Fruit fly (Drosophila melanogaster) whole organism, embryonic: Measurements from ENCODE around the gene RpL34b.
A peak's percentile ranks its signal among the peaks of the same experiment; 100 is the strongest.

ENCODE experiments used
- ATbp ChIP-seq: fragments of 200-800 bp; sonication (Bioruptor generic); optimal IDR thresholded peaks from 2 replicates; lab custom pipeline; 2017; ENCODE audit warnings: missing biosample characterization, mild to moderate bottlenecking, missing genetic modification characterization, missing genetic modification reagents
- Aef1 ChIP-seq: fragments of 200-800 bp; sonication (Bioruptor generic); IDR thresholded peaks from 3 replicates; pipeline ENCODE4 v1.3.6; 2022; ENCODE audit warnings: missing biosample characterization, missing genetic modification characterization
- Bdp1 ChIP-seq: fragments of 200-800 bp; sonication (Bioruptor generic); optimal IDR thresholded peaks from 3 replicates; lab custom pipeline; 2016; ENCODE audit warnings: missing biosample characterization, missing genetic modification characterization
- Bteb2 ChIP-seq: fragments of 200-800 bp; sonication (Bioruptor generic); optimal IDR thresholded peaks from 2 replicates; lab custom pipeline; 2016; ENCODE audit warnings: missing biosample characterization, missing genetic modification characterization
- CG15073 ChIP-seq: fragments of 200-800 bp; sonication (Bioruptor generic); optimal IDR thresholded peaks from 2 replicates; lab custom pipeline; 2016; ENCODE audit warnings: missing biosample characterization, missing genetic modification characterization
- CG15479 ChIP-seq: fragments of 200-800 bp; sonication (Bioruptor generic); optimal IDR thresholded peaks from 3 replicates; lab custom pipeline; 2019; ENCODE audit warnings: missing biosample characterization, mild to moderate bottlenecking, missing genetic modification characterization, moderate library complexity
- CG17359 ChIP-seq: fragments of 200-800 bp; sonication (Bioruptor generic); optimal IDR thresholded peaks from 3 replicates; lab custom pipeline; 2018; ENCODE audit warnings: missing biosample characterization, mild to moderate bottlenecking, missing genetic modification characterization, moderate library complexity
- CG18599 ChIP-seq: fragments of 200-800 bp; sonication (Bioruptor generic); optimal IDR thresholded peaks from 3 replicates; lab custom pipeline; 2017; ENCODE audit warnings: missing biosample characterization, missing genetic modification characterization, mild to moderate bottlenecking, moderate library complexity, missing genetic modification reagents
- CG2116 ChIP-seq: fragments of 200-800 bp; sonication (Bioruptor generic); optimal IDR thresholded peaks from 3 replicates; lab custom pipeline; 2018; ENCODE audit warnings: missing biosample characterization, mild to moderate bottlenecking, missing genetic modification characterization
- CG3726 ChIP-seq: fragments of 200-800 bp; sonication (Bioruptor generic); IDR thresholded peaks from 3 replicates; pipeline ENCODE4, ENCODE4 v1.3.6; 2022; ENCODE audit warnings: missing biosample characterization, missing genetic modification characterization
- CG6654 ChIP-seq: fragments of 200-800 bp; sonication (Bioruptor generic); optimal IDR thresholded peaks from 2 replicates; lab custom pipeline; 2017; ENCODE audit warnings: missing biosample characterization, mild to moderate bottlenecking, missing genetic modification characterization
- CG8089 ChIP-seq: fragments of 200-800 bp; sonication (Bioruptor generic); optimal IDR thresholded peaks from 3 replicates; lab custom pipeline; 2016; ENCODE audit warnings: missing biosample characterization, missing genetic modification characterization
- CG8290 ChIP-seq, 3 experiments: fragments of 200-800 bp; sonication (Bioruptor generic); optimal IDR thresholded peaks; 2 replicates each; lab custom pipeline; 2016 to 2019; ENCODE audit warnings: missing biosample characterization in 3 of 3, missing genetic modification characterization in 3 of 3, mild to moderate bottlenecking in 2 of 3, moderate library complexity in 1 of 3
- Chrac-16 ChIP-seq: fragments of 200-800 bp; sonication (Bioruptor generic); optimal IDR thresholded peaks from 3 replicates; lab custom pipeline; 2016; ENCODE audit warnings: missing biosample characterization, missing genetic modification characterization
- D19B ChIP-seq: fragments of 200-800 bp; sonication (Bioruptor generic); optimal IDR thresholded peaks from 2 replicates; lab custom pipeline; 2017; ENCODE audit warnings: missing biosample characterization, mild to moderate bottlenecking, missing genetic modification characterization
- Deaf1 ChIP-seq: fragments of 200-800 bp; optimal IDR thresholded peaks from 3 replicates; lab custom pipeline; 2019; ENCODE audit warnings: missing biosample characterization, mild to moderate bottlenecking, missing genetic modification characterization, moderate library complexity
- Doc3 ChIP-seq: fragments of 200-800 bp; sonication (Bioruptor generic); IDR thresholded peaks from 3 replicates; pipeline ENCODE4 v1.3.6; 2022; ENCODE audit warnings: missing biosample characterization, missing genetic modification characterization; ENCODE audit not compliant: partially characterized antibody
- E2f2 ChIP-seq: fragments of 200-800 bp; sonication (Bioruptor generic); IDR thresholded peaks from 2 replicates; pipeline ENCODE4 v1.3.6; 2022; ENCODE audit warnings: missing biosample characterization, missing genetic modification characterization
- Elba2 ChIP-seq: fragments of 200-800 bp; sonication (Bioruptor generic); optimal IDR thresholded peaks from 3 replicates; lab custom pipeline; 2016; ENCODE audit warnings: missing biosample characterization, missing genetic modification characterization
- Fer1 ChIP-seq: fragments of 200-800 bp; sonication (Bioruptor generic); optimal IDR thresholded peaks from 2 replicates; lab custom pipeline; 2017; ENCODE audit warnings: missing biosample characterization, mild to moderate bottlenecking, missing genetic modification characterization
- Hr51 ChIP-seq, 2 experiments: fragments of 200-800 bp; sonication (Bioruptor generic); optimal IDR thresholded peaks; 2 replicates in 1 of 2; 3 replicates in 1 of 2; lab custom pipeline; 2016 to 2018; ENCODE audit warnings: missing biosample characterization in 2 of 2, missing genetic modification characterization in 2 of 2, mild to moderate bottlenecking in 1 of 2, moderate library complexity in 1 of 2
- NFAT ChIP-seq: fragments of 200-800 bp; sonication (Bioruptor generic); IDR thresholded peaks from 2 replicates; pipeline ENCODE4 v1.3.6; 2022; ENCODE audit warnings: missing biosample characterization, missing genetic modification characterization
- NK7.1 ChIP-seq: fragments of 200-800 bp; sonication (Bioruptor generic); optimal IDR thresholded peaks from 3 replicates; lab custom pipeline; 2016; ENCODE audit warnings: missing biosample characterization, missing genetic modification characterization
- Oli ChIP-seq: fragments of 200-800 bp; sonication (Bioruptor generic); optimal IDR thresholded peaks from 2 replicates; lab custom pipeline; 2018; ENCODE audit warnings: missing biosample characterization, mild to moderate bottlenecking, missing genetic modification characterization, moderate library complexity
- Opbp ChIP-seq: fragments of 200-800 bp; sonication (Bioruptor generic); IDR thresholded peaks from 3 replicates; pipeline ENCODE4 v1.3.6; 2022; ENCODE audit warnings: missing biosample characterization, missing genetic modification characterization; ENCODE audit not compliant: partially characterized antibody
- PHDP ChIP-seq: fragments of 200-800 bp; sonication (Bioruptor generic); optimal IDR thresholded peaks from 3 replicates; lab custom pipeline; 2018; ENCODE audit warnings: missing biosample characterization, mild to moderate bottlenecking, missing genetic modification characterization, moderate library complexity
- Usf ChIP-seq: fragments of 200-800 bp; sonication (Bioruptor generic); optimal IDR thresholded peaks from 2 replicates; lab custom pipeline; 2017; ENCODE audit warnings: missing genotype, missing biosample characterization, missing genetic modification characterization
- Xbp1 ChIP-seq: fragments of 200-800 bp; sonication (Bioruptor generic); optimal IDR thresholded peaks from 3 replicates; lab custom pipeline; 2016; ENCODE audit warnings: missing biosample characterization, mild to moderate bottlenecking, missing genetic modification characterization
- YL-1 ChIP-seq: fragments of 200-800 bp; sonication (Bioruptor generic); optimal IDR thresholded peaks from 3 replicates; lab custom pipeline; 2017; ENCODE audit warnings: missing biosample characterization, mild to moderate bottlenecking, missing genetic modification characterization
- eve ChIP-seq, 2 experiments: fragments of >200 bp; optimal IDR thresholded peaks; 2 replicates each; lab custom pipeline; 2017; ENCODE audit warnings: missing biosample characterization in 2 of 2, missing genetic modification characterization in 2 of 2
- grau ChIP-seq: fragments of 200-800 bp; optimal IDR thresholded peaks from 3 replicates; lab custom pipeline; 2019; ENCODE audit warnings: missing biosample characterization, mild to moderate bottlenecking, missing genetic modification characterization, moderate library complexity
- hb ChIP-seq: fragments of 200-800 bp; sonication (Bioruptor generic); IDR thresholded peaks from 3 replicates; pipeline ENCODE4 v1.3.6; 2022; ENCODE audit warnings: missing biosample characterization, missing genetic modification characterization; ENCODE audit not compliant: partially characterized antibody
- hbn ChIP-seq: fragments of 200-800 bp; sonication (Bioruptor generic); IDR thresholded peaks from 2 replicates; pipeline ENCODE4 v1.3.6; 2022; ENCODE audit warnings: missing biosample characterization, missing genetic modification characterization; ENCODE audit not compliant: partially characterized antibody
- mirr ChIP-seq: fragments of 200-800 bp; sonication (Bioruptor generic); optimal IDR thresholded peaks from 3 replicates; lab custom pipeline; 2018; ENCODE audit warnings: missing biosample characterization, mild to moderate bottlenecking, missing genetic modification characterization
- p53 ChIP-seq: fragments of 200-800 bp; sonication (Bioruptor generic); optimal IDR thresholded peaks from 2 replicates; lab custom pipeline; 2016; ENCODE audit warnings: missing biosample characterization, missing genetic modification characterization
- pb ChIP-seq: fragments of 200-800 bp; sonication (Bioruptor generic); optimal IDR thresholded peaks from 3 replicates; lab custom pipeline; 2016; ENCODE audit warnings: missing biosample characterization, missing genetic modification characterization
- pum ChIP-seq: fragments of 200-800 bp; sonication (Bioruptor generic); optimal IDR thresholded peaks from 2 replicates; lab custom pipeline; 2016; ENCODE audit warnings: missing biosample characterization, missing genetic modification characterization
- pzg ChIP-seq: fragments of 200-800 bp; sonication (Bioruptor generic); optimal IDR thresholded peaks from 3 replicates; lab custom pipeline; 2018; ENCODE audit warnings: missing biosample characterization, mild to moderate bottlenecking, missing genetic modification characterization, moderate library complexity
- ssp ChIP-seq: fragments of 200-800 bp; sonication (Bioruptor generic); IDR thresholded peaks from 2 replicates; pipeline ENCODE4 v1.3.6; 2022; ENCODE audit warnings: missing biosample characterization, missing genetic modification characterization
- sug ChIP-seq: fragments of 200-800 bp; optimal IDR thresholded peaks from 2 replicates; lab custom pipeline; 2019; ENCODE audit warnings: missing biosample characterization, mild to moderate bottlenecking, missing genetic modification characterization, moderate library complexity
- tap ChIP-seq: fragments of 200-800 bp; optimal IDR thresholded peaks from 3 replicates; lab custom pipeline; 2019; ENCODE audit warnings: missing biosample characterization, mild to moderate bottlenecking, missing genetic modification characterization, moderate library complexity
- tin ChIP-seq: fragments of 200-800 bp; sonication (Bioruptor generic); optimal IDR thresholded peaks from 3 replicates; lab custom pipeline; 2016; ENCODE audit warnings: missing biosample characterization, missing genetic modification characterization
- tup ChIP-seq: fragments of 200-800 bp; sonication (Bioruptor generic); optimal IDR thresholded peaks from 2 replicates; lab custom pipeline; 2016; ENCODE audit warnings: missing biosample characterization, mild to moderate bottlenecking, missing genetic modification characterization, moderate library complexity
- vvl ChIP-seq: fragments of 200-800 bp; sonication (Bioruptor generic); IDR thresholded peaks from 2 replicates; pipeline ENCODE4 v1.3.6; 2022; ENCODE audit warnings: missing biosample characterization, missing genetic modification characterization

Gene RpL34b

DNA sequence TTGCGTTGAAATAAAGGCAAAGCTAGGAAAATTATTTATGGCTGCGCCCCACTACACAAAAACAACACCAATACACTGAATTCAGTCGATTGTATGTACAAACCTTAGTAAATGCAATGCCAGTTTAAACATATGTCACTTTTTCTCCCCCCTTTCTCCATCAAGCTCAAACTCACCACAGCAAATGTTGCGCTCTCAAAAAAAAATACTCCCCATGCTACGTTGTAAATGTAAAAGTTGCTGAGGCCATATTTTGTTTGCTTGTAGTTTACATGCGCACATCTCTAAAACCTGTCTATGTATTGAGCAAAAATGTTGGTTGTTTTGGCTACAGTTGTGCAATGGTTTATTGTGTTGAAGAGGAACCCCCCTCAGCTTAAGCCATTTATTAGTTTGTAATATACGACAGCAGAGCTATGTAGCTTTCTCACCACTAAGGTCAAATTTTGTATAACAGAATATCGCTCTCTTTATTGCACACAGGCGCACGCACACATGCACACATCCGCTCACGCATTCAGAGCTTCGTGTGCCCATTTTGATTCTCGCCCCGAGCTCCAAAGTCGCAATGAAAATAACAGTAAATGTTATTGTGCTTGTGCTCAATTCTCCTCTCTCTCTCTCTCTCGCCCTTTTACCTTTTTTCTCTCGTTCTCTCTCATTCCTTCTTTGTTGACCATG is 48.3 kb downstream of the RpL34b start (continued):
- TF ChIP-seq eve (GFP tag; optimal IDR thresholded peaks at IDR 0.05; lab: Kevin White, UChicago) (peak in 1 of 2 experiments; percentile 63), grau (tag; lab: Kevin White, UChicago) (no peak), Xbp1 (GFP tag; lab: Kevin White, UChicago) (no peak)

DNA sequence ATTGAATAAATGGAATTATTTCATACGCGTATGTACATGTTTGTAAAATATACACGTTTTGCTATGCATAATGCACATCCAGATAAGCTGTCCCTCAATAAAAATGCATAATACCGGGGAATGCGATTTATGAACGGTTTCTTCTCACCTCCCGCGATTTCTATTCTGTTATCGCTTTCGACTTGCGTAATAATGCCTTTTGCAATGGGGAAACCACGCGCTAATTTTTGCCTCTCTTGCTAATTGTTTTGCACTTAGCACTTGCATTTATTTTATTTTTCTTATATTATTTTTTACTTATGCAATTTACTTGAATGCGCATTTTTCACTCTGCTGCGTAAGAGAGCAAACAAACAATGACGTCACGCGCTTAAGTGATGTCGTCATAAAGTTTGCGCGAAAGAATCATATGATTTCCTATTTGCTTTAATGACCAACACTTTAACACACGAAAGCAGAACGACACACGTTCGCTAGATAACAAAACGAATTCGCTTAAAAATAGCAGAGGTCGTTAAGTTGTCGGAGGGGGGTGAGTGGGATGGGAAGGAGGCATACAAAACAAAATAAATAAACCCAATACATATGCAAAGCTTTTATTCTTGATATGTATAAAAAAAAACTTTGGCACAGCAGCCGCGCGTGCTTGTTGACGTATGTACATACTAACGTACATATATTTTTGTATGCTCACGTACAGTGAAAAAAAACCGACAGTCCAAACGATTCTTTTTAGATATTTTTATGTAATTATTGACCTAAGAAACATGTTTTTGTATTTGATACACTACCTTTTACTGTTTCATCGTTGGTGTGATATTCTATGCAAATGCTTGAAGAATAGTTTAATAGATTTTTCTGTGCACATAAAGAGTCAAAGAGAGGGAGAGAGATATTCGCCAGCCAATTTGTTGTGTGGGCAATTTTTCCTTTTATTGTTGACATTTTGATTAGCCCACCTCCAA is 49.3 kb downstream of the RpL34b start:
- TF ChIP-seq Bteb2 (GFP tag; lab: Kevin White, UChicago) (peak; percentile 69), NK7.1 (GFP tag; lab: Kevin White, UChicago) (peak; percentile 53), Usf (GFP tag; lab: Kevin White, UChicago) (peak; percentile 1), NFAT (GFP tag; lab: Robert Waterston, UW) (no peak), pb (peak; percentile 43), Opbp (GFP tag; lab: Robert Waterston, UW) (no peak), E2f2 (GFP tag; lab: Robert Waterston, UW) (no peak), Elba2 (GFP tag; lab: Kevin White, UChicago) (no peak), CG17359 (tag; lab: Kevin White, UChicago) (peak; percentile 54), CG15479 (peak; percentile 14), Hr51 (GFP tag; optimal IDR thresholded peaks at IDR 0.05; lab: Kevin White, UChicago) (peak; percentile 20 to 83), Oli (peak; percentile 46), CG8089 (GFP tag; lab: Kevin White, UChicago) (peak; percentile 28), CG15073 (GFP tag; lab: Kevin White, UChicago) (no peak), Bdp1 (GFP tag; lab: Kevin White, UChicago) (peak; percentile 43), mirr (GFP tag; lab: Kevin White, UChicago) (peak; percentile 81), pzg (GFP tag; lab: Kevin White, UChicago) (peak; percentile 3), CG6654 (no peak), hb (GFP tag; lab: Robert Waterston, UW) (no peak), CG2116 (GFP tag; lab: Kevin White, UChicago) (peak; percentile 25), tap (tag; lab: Kevin White, UChicago) (peak; percentile 7), ssp (GFP tag; lab: Robert Waterston, UW) (no peak), CG8290 (GFP tag; optimal IDR thresholded peaks at IDR 0.05; lab: Kevin White, UChicago) (no peak), CG8290 (tag; optimal IDR thresholded peaks at IDR 0.05; lab: Kevin White, UChicago) (peak in 1 of 2 experiments; percentile 22), Deaf1 (tag; lab: Kevin White, UChicago) (peak; percentile 63), vvl (GFP tag; lab: Robert Waterston, UW) (no peak), ATbp (GFP tag; lab: Kevin White, UChicago) (no peak), D19B (GFP tag; lab: Kevin White, UChicago) (peak; percentile 71), Doc3 (GFP tag; lab: Robert Waterston, UW) (no peak), p53 (GFP tag; lab: Kevin White, UChicago) (no peak), Fer1 (GFP tag; lab: Kevin White, UChicago) (peak; percentile 76), sug (peak; percentile 70), hbn (no peak), CG18599 (GFP tag; lab: Kevin White, UChicago) (peak; percentile 87), CG3726 (no peak), Aef1 (GFP tag; lab: Robert Waterston, UW) (no peak), tin (GFP tag; lab: Kevin White, UChicago) (peak; percentile 37), YL-1 (GFP tag; lab: Kevin White, UChicago) (no peak), tup (GFP tag; lab: Kevin White, UChicago) (peak; percentile 21), Chrac-16 (peak; percentile 40), pum (GFP tag; lab: Kevin White, UChicago) (peak; percentile 39), PHDP (peak; percentile 72)
